Fruit fly (Drosophila melanogaster): ENCODE data around the gene Sec13.

Sec13 gene

DNA sequence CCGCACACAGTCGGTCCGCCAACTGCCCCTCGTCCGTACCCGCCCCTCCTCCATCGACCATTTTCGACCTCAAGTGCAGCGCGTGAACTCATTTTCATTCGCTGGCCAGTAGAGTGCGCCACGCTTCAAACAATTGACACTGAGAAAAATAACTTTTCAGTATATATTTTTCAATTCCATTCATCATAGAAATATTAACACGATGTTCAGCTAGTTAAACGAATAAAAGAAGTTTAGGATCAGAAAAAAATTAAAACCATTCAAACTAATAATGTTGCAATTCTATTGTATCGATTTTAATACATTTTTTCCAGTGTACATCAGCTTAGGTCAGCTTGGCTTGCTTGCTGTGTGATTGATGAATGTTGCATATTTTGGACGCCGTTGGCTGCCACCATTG is 30.8 kb downstream of the Sec13 start:
- no peak for TF ChIP-seq ttk (optimal IDR thresholded peaks at IDR 0.05)
- no peak for TF ChIP-seq h (optimal IDR thresholded peaks at IDR 0.05)
- TF ChIP-seq insv (optimal IDR thresholded peaks at IDR 0.05): no peak
- TF ChIP-seq Sin3A (optimal IDR thresholded peaks at IDR 0.05): no peak
- no peak for TF ChIP-seq psq (optimal IDR thresholded peaks at IDR 0.05)
- TF ChIP-seq Myc (optimal IDR thresholded peaks at IDR 0.05): no peak

DNA sequence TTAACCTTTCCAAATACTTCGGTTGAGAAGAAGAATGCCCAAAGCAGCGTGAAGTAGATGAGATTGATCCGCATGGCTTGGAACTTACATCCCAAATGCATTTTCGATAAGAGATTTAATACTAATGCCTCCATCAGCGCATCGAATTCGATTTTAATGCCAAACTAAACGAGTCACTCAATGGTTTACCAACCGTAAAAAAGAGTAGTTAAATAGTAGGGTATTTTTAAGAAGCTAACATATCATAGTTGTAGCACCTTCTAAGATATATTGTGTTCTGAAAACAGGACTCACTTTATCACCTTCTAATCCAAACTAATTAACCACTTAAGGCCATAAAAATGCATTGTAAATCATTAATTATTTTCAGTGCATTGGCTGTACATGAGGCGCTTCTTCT is 32.7 kb downstream of the Sec13 start, which contains the start of gene CG31515:
Gene CG31515, minus strand, starts transcription at position 101 of the 400 bp plus-strand sequence.
- TF ChIP-seq psq (optimal IDR thresholded peaks at IDR 0.05): no peak
- TF ChIP-seq ttk (optimal IDR thresholded peaks at IDR 0.05): no peak
- no peak for TF ChIP-seq Sin3A (optimal IDR thresholded peaks at IDR 0.05)
- no peak for TF ChIP-seq Myc (optimal IDR thresholded peaks at IDR 0.05)
- no peak for TF ChIP-seq insv (optimal IDR thresholded peaks at IDR 0.05)
- TF ChIP-seq h (optimal IDR thresholded peaks at IDR 0.05): no peak

- TF ChIP-seq insv (optimal IDR thresholded peaks at IDR 0.05) (no peak), Myc (optimal IDR thresholded peaks at IDR 0.05) (no peak), ttk (optimal IDR thresholded peaks at IDR 0.05) (no peak), h (optimal IDR thresholded peaks at IDR 0.05) (no peak)
These were observed 34.8 kb downstream of the Sec13 start for dm6 chr3R:23390769-23391309.

- TF ChIP-seq ttk (optimal IDR thresholded peaks at IDR 0.05) (no peak), psq (optimal IDR thresholded peaks at IDR 0.05) (no peak), h (optimal IDR thresholded peaks at IDR 0.05) (no peak), Sin3A (optimal IDR thresholded peaks at IDR 0.05) (no peak), Myc (optimal IDR thresholded peaks at IDR 0.05) (no peak), insv (optimal IDR thresholded peaks at IDR 0.05) (no peak)
These were observed 36.2 kb downstream of the Sec13 start for dm6 chr3R:23392235-23392634.

dm6 chr3R:23393507-23393906 is 37.4 kb downstream of the Sec13 start:
- TF ChIP-seq psq (optimal IDR thresholded peaks at IDR 0.05) (no peak), Myc (optimal IDR thresholded peaks at IDR 0.05) (no peak), insv (optimal IDR thresholded peaks at IDR 0.05) (no peak), ttk (optimal IDR thresholded peaks at IDR 0.05) (no peak), Sin3A (optimal IDR thresholded peaks at IDR 0.05) (no peak), h (optimal IDR thresholded peaks at IDR 0.05) (no peak)

DNA sequence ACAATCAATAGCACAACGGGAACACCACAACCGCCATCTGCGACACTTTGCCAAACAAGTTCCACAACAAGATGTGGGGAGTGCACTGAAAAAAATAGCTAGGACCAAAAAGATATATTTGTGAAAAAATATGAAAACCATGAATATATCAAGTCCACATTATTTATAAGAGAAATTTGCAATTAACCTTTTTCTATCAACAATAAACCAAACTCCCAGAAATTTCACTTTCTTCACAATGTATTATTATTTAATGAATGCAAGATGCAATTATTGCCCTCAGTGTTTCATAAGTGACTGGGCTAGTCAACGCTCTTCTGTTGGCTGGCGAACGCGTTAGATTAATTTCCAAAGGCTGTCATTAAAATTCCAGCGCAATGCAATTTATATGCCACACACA is 39.6 kb downstream of the Sec13 start:
- TF ChIP-seq insv (optimal IDR thresholded peaks at IDR 0.05) (no peak), Myc (optimal IDR thresholded peaks at IDR 0.05) (no peak), h (optimal IDR thresholded peaks at IDR 0.05) (no peak), psq (optimal IDR thresholded peaks at IDR 0.05) (no peak), ttk (optimal IDR thresholded peaks at IDR 0.05) (no peak), Sin3A (optimal IDR thresholded peaks at IDR 0.05) (no peak)

DNA sequence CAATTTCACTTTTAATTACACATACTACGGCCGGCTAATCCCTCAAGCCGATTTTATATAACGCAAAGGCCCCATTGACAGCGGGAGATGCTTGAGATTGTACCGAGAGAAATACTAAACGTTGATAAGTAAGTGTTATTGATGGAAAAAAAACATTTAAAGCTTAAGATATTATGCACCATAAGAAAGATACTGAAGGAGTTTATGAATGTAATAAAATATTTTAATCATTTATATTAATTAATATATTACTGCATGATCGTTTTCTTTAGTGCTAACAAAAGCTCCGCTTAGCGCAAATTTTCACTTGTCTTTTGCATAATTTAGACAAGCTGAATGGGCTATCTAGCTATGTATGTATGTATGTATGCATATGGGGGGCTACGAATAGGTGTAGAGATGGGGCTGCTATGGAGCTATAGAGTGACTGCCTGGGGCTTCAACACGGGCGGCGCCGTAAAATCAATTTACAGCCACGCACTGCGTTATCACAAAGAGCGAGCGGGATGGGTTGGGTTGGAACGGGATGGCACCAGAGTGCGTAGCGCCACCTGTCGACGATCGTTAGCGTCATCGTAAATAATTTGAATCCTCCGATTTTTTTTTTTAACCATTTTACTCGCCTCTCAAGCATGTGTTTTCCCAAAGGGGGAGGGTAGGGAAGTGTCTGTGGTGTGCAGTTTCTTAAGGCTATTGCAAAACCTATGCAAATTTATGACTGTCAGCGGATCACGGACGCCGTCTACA is 40.6 kb downstream of the Sec13 start:
- TF ChIP-seq Myc (optimal IDR thresholded peaks at IDR 0.05): no peak
- no peak for TF ChIP-seq psq (optimal IDR thresholded peaks at IDR 0.05)
- no peak for TF ChIP-seq h (optimal IDR thresholded peaks at IDR 0.05)
- no peak for TF ChIP-seq insv (optimal IDR thresholded peaks at IDR 0.05)
- TF ChIP-seq Sin3A (optimal IDR thresholded peaks at IDR 0.05): no peak
- no peak for TF ChIP-seq ttk (optimal IDR thresholded peaks at IDR 0.05)

DNA sequence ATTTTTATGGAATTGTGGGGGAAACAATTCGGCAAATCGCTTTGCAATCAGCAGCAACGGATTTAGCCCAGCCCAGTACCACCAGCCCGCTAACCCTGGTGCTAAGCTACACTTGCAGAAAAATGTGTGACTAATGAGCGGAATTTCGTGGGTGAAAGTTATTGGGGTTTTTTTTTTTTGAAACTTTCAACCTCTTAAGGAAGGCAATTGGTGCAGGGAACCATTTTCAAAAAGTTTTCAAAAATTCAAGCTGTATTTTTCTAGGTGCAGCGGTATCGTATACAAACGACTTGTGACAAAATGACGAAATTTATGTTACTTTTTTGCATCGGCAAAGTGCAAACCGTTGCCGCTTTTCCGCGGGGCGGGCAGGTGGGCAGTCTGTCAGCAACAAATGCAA is 42.9 kb downstream of the Sec13 start:
- TF ChIP-seq insv (optimal IDR thresholded peaks at IDR 0.05) (no peak), h (optimal IDR thresholded peaks at IDR 0.05) (no peak), Sin3A (optimal IDR thresholded peaks at IDR 0.05) (no peak), ttk (optimal IDR thresholded peaks at IDR 0.05) (no peak), psq (optimal IDR thresholded peaks at IDR 0.05) (no peak), Myc (optimal IDR thresholded peaks at IDR 0.05) (no peak)

DNA sequence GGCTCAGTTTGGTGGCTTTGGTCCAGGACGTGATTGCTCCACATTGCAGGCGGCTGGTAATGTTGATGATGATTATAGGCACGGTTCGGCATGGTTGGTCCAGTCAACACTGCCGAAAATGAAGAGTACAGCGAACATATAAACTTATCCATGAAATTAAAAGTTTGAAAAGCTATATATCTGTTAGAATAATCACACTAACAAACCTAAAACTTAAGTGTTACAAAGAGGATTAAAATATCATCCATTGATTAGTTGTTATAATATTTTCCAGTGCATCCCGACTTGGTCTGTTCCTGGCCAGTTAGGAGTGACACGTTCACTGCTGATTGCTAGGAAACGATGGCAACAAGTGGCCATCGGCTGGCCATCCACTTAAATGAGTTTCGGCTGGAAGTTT is 43.6 kb downstream of the Sec13 start:
- TF ChIP-seq Myc (optimal IDR thresholded peaks at IDR 0.05) (no peak), psq (optimal IDR thresholded peaks at IDR 0.05) (no peak), insv (optimal IDR thresholded peaks at IDR 0.05) (no peak), Sin3A (optimal IDR thresholded peaks at IDR 0.05) (no peak), ttk (optimal IDR thresholded peaks at IDR 0.05) (no peak), h (optimal IDR thresholded peaks at IDR 0.05) (no peak)

- TF ChIP-seq h (optimal IDR thresholded peaks at IDR 0.05): no peak
- no peak for TF ChIP-seq Sin3A (optimal IDR thresholded peaks at IDR 0.05)
- no peak for TF ChIP-seq ttk (optimal IDR thresholded peaks at IDR 0.05)
- TF ChIP-seq insv (optimal IDR thresholded peaks at IDR 0.05): no peak
- TF ChIP-seq Myc (optimal IDR thresholded peaks at IDR 0.05): no peak
- no peak for TF ChIP-seq psq (optimal IDR thresholded peaks at IDR 0.05)
These were observed 45.4 kb downstream of the Sec13 start for dm6 chr3R:23401519-23401918.

- TF ChIP-seq Sin3A (optimal IDR thresholded peaks at IDR 0.05) (no peak), insv (optimal IDR thresholded peaks at IDR 0.05) (no peak), h (optimal IDR thresholded peaks at IDR 0.05) (no peak), Myc (optimal IDR thresholded peaks at IDR 0.05) (no peak), ttk (optimal IDR thresholded peaks at IDR 0.05) (no peak), psq (optimal IDR thresholded peaks at IDR 0.05) (no peak)
These were observed 46.4 kb downstream of the Sec13 start, which contains the start of gene Ir94d for dm6 chr3R:23402508-23402907. TSS of gene Ir94d (plus strand) at chr3R:23402808.

dm6 chr3R:23403628-23404027 is 47.5 kb downstream of the Sec13 start, which contains the start of gene CG17380:
TSS of gene CG17380 (minus strand) at chr3R:23403728.
- TF ChIP-seq h (optimal IDR thresholded peaks at IDR 0.05): no peak
- TF ChIP-seq ttk (optimal IDR thresholded peaks at IDR 0.05): no peak
- no peak for TF ChIP-seq Sin3A (optimal IDR thresholded peaks at IDR 0.05)
- TF ChIP-seq psq (optimal IDR thresholded peaks at IDR 0.05): no peak
- TF ChIP-seq insv (optimal IDR thresholded peaks at IDR 0.05): no peak
- no peak for TF ChIP-seq Myc (optimal IDR thresholded peaks at IDR 0.05)
